Fruit fly (Drosophila melanogaster): ENCODE measurements around the gene CG9628.
A peak's percentile ranks its signal among the peaks of the same experiment; 100 is the strongest.

DNA sequence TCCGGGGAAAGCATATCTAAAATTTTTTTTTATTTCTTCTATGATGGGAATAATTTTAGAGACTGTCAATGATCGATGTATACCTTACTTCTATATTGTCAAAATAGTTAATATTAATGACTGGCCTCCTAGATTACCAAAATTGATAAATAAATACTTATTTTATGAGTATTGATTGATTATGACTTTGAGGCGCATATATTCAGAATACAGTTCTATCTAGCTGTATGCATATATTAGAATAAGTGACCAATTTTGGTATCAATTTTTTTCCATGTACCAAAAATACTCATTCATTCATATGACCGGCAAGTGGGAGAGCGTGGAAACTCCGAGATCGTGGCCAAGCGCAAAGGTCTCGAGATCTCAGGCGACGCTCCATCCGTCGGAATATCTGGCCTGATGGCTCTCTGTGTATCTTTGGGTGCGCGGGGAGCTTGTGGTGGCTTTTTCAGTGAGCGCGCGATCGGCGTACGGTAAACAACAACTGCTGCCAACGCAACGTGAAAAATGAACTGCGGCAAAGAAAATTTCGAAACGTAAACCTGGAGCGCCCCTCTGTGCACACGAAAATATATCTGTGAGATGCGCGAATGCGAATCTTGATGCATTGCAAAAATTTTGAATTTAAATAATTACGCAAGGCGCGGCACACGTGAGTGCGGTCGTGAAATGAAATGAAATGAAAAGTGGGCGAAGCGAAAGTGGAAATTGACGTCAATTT is 50.0 kb downstream of the CG9628 start, which contains the start of the genes CG43121 and ome:
- TF ChIP-seq CG32121 (GFP tag; IDR thresholded peaks at IDR 0.05) (peak; percentile 44), fd96Ca (GFP tag; IDR thresholded peaks at IDR 0.05) (no peak; the same call in none of the 3 replicates)
